Worm (Caenorhabditis elegans) whole organism, midembryonic: ENCODE results near the gene F54D12.8.

ENCODE experiments used
- T22C8.4 ChIP-seq: fragments of 200-800 bp; sonication (Bioruptor generic); IDR thresholded peaks from 2 replicates; pipeline ENCODE4 v1.3.6; 2022; ENCODE audit warnings: missing genetic modification characterization, missing compliant biosample characterization
- cog-1 ChIP-seq: sonication (generic microtip); optimal IDR thresholded peaks from 2 replicates; lab custom pipeline; 2016; ENCODE audit warnings: missing genetic modification characterization, missing compliant biosample characterization
- flt-1 ChIP-seq: fragments of 200-800 bp; sonication (Bioruptor generic); IDR thresholded peaks from 2 replicates; pipeline ENCODE4 v1.3.6; 2022; ENCODE audit warnings: missing genetic modification characterization, missing compliant biosample characterization
- klf-2 ChIP-seq: fragments of 200-800 bp; sonication (Bioruptor generic); conservative IDR thresholded peaks from 2 replicates; pipeline ENCODE4 v1.3.6; 2022; ENCODE audit warnings: missing genetic modification reagents, missing genetic modification characterization, missing compliant biosample characterization
- med-1 ChIP-seq: sonication (generic microtip); optimal IDR thresholded peaks from 2 replicates; lab custom pipeline; 2017; ENCODE audit warnings: missing genetic modification characterization, mild to moderate bottlenecking, missing compliant biosample characterization, antibody characterized with exemption, missing genetic modification reagents; ENCODE audit not compliant: insufficient read depth
- ref-1 ChIP-seq: fragments of 200-800 bp; sonication (Bioruptor generic); conservative IDR thresholded peaks from 2 replicates; pipeline ENCODE4 v1.3.6; 2022; ENCODE audit warnings: missing genetic modification reagents, missing genetic modification characterization, missing compliant biosample characterization
- ztf-23 ChIP-seq: fragments of 200-800 bp; sonication (Bioruptor generic); IDR thresholded peaks from 2 replicates; pipeline ENCODE4 v1.3.6; 2022; ENCODE audit warnings: missing genetic modification reagents, missing genetic modification characterization, missing compliant biosample characterization
- ztf-29 ChIP-seq: fragments of 200-800 bp; sonication (Bioruptor generic); IDR thresholded peaks from 2 replicates; pipeline ENCODE4 v1.3.6; 2022; ENCODE audit warnings: missing genetic modification reagents, missing genetic modification characterization, missing compliant biosample characterization

- TF ChIP-seq flt-1 (GFP tag; lab: Robert Waterston, UW) = no peak
- no peak for TF ChIP-seq klf-2 (GFP tag; lab: Robert Waterston, UW)
- TF ChIP-seq ref-1 (GFP tag; lab: Robert Waterston, UW) = no peak
- no peak for TF ChIP-seq med-1 (GFP tag; lab: Kevin White, UChicago)
- no peak for TF ChIP-seq cog-1
- TF ChIP-seq T22C8.4 (GFP tag; lab: Robert Waterston, UW) = no peak
- no peak for TF ChIP-seq ztf-23 (GFP tag; lab: Robert Waterston, UW)
- TF ChIP-seq ztf-29 (GFP tag; lab: Robert Waterston, UW) = no peak
Measured at ce11 chrII:1444911-1445310, 47.1 kb upstream of the F54D12.8 start, which contains the start of gene scl-17.
